Worm (Caenorhabditis elegans): ENCODE data around the gene mrpl-2.

ce11 chrIV:772931-773330, at the start of gene mrpl-2:
- no peak for TF ChIP-seq nhr-28 (tag; optimal IDR thresholded peaks at IDR 0.05)
- no peak for TF ChIP-seq lin-32 (GFP tag; optimal IDR thresholded peaks at IDR 0.05)
- TF ChIP-seq nhr-76 (tag; optimal IDR thresholded peaks at IDR 0.05), result no peak
- TF ChIP-seq mab-5 (tag; optimal IDR thresholded peaks at IDR 0.05), result no peak
- no peak for TF ChIP-seq bed-3 (GFP tag; optimal IDR thresholded peaks at IDR 0.05)
- TF ChIP-seq nhr-12 (tag; optimal IDR thresholded peaks at IDR 0.05), result no peak
- TF ChIP-seq elt-1 (tag; optimal IDR thresholded peaks at IDR 0.05; ENCODE audit: borderline replicate concordance, insufficient read depth), result no peak
- no peak for TF ChIP-seq tbx-8 (GFP tag; optimal IDR thresholded peaks at IDR 0.05)
- TF ChIP-seq ces-1 (GFP tag; optimal IDR thresholded peaks at IDR 0.05), result no peak

Data from whole organism, mixed stage, embryonic.